Fruit fly (Drosophila melanogaster) whole organism, embryonic: ENCODE measurements around the gene Ctr1A.

Source experiments
- ATbp ChIP-seq: fragments of 200-800 bp; sonication (Bioruptor generic); optimal IDR thresholded peaks from 2 replicates; lab custom pipeline; 2017; ENCODE audit warnings: missing biosample characterization, mild to moderate bottlenecking, missing genetic modification characterization, missing genetic modification reagents
- Ada2b ChIP-seq: fragments of 200-800 bp; sonication (Bioruptor generic); IDR thresholded peaks from 2 replicates; pipeline ENCODE4 v1.3.6; 2022; ENCODE audit warnings: missing biosample characterization, missing genetic modification characterization
- C15 ChIP-seq: fragments of 200-800 bp; sonication (Bioruptor generic); IDR thresholded peaks from 3 replicates; pipeline ENCODE4 v1.3.6; 2022; ENCODE audit warnings: missing biosample characterization, missing genetic modification characterization
- CG10147 ChIP-seq: fragments of 200-800 bp; sonication (Bioruptor generic); optimal IDR thresholded peaks from 2 replicates; lab custom pipeline; 2019; ENCODE audit warnings: missing biosample characterization, mild to moderate bottlenecking, missing genetic modification characterization, moderate library complexity
- CG10431 ChIP-seq: fragments of 200-800 bp; sonication (Bioruptor generic); optimal IDR thresholded peaks from 3 replicates; lab custom pipeline; 2018; ENCODE audit warnings: missing biosample characterization, mild to moderate bottlenecking, missing genetic modification characterization
- CG12659 ChIP-seq: fragments of 200-800 bp; sonication (Bioruptor generic); optimal IDR thresholded peaks from 3 replicates; lab custom pipeline; 2017; ENCODE audit warnings: mild to moderate bottlenecking, missing biosample characterization, missing genetic modification reagents, missing genetic modification characterization
- CG13287 ChIP-seq: fragments of 200-800 bp; sonication (Bioruptor generic); IDR thresholded peaks from 2 replicates; pipeline ENCODE4 v1.3.6; 2022; ENCODE audit warnings: missing biosample characterization, missing genetic modification characterization; ENCODE audit not compliant: partially characterized antibody
- CG13424 ChIP-seq: fragments of 200-800 bp; sonication (Bioruptor generic); optimal IDR thresholded peaks from 2 replicates; lab custom pipeline; 2019; ENCODE audit warnings: missing biosample characterization, mild to moderate bottlenecking, missing genetic modification characterization, moderate library complexity
- CG14050 ChIP-seq: fragments of 200-800 bp; sonication (Bioruptor generic); IDR thresholded peaks from 3 replicates; pipeline ENCODE4 v1.3.6; 2022; ENCODE audit warnings: missing biosample characterization, missing genetic modification characterization
- CG17568 ChIP-seq: fragments of 200-800 bp; sonication (Bioruptor generic); optimal IDR thresholded peaks from 2 replicates; lab custom pipeline; 2018; ENCODE audit warnings: missing biosample characterization, mild to moderate bottlenecking, missing genetic modification characterization, moderate library complexity
- CG17829 ChIP-seq: fragments of 200-800 bp; optimal IDR thresholded peaks from 2 replicates; lab custom pipeline; 2019; ENCODE audit warnings: missing biosample characterization, mild to moderate bottlenecking, missing genetic modification characterization, moderate library complexity
- CG2889 ChIP-seq: fragments of 200-800 bp; sonication (Bioruptor generic); IDR thresholded peaks from 3 replicates; pipeline ENCODE4 v1.3.6; 2022; ENCODE audit warnings: missing biosample characterization, missing genetic modification characterization
- CG4854 ChIP-seq: fragments of 200-800 bp; sonication (Bioruptor generic); optimal IDR thresholded peaks from 2 replicates; lab custom pipeline; 2016; ENCODE audit warnings: missing biosample characterization, missing genetic modification characterization, inconsistent platforms
- CG5180 ChIP-seq: fragments of 200-800 bp; sonication (Bioruptor generic); optimal IDR thresholded peaks from 3 replicates; lab custom pipeline; 2017; ENCODE audit warnings: missing biosample characterization, missing genetic modification characterization, mild to moderate bottlenecking, moderate library complexity, missing genetic modification reagents
- CG7987 ChIP-seq: fragments of 200-800 bp; sonication (Bioruptor generic); optimal IDR thresholded peaks from 2 replicates; lab custom pipeline; 2018; ENCODE audit warnings: missing biosample characterization, mild to moderate bottlenecking, missing genetic modification characterization, moderate library complexity
- CkIIα-i1 ChIP-seq: fragments of 200-800 bp; sonication (Bioruptor generic); IDR thresholded peaks from 2 replicates; pipeline ENCODE4 v1.3.6; 2022; ENCODE audit warnings: missing biosample characterization, missing genetic modification characterization
- CrebB ChIP-seq: fragments of 200-800 bp; sonication (Bioruptor generic); optimal IDR thresholded peaks from 3 replicates; lab custom pipeline; 2018; ENCODE audit warnings: missing biosample characterization, mild to moderate bottlenecking, missing genetic modification characterization
- Dbx ChIP-seq: fragments of 200-800 bp; sonication (Bioruptor generic); IDR thresholded peaks from 3 replicates; pipeline ENCODE4 v1.3.6; 2022; ENCODE audit warnings: missing biosample characterization, missing genetic modification characterization
- Deaf1 ChIP-seq: fragments of 200-800 bp; optimal IDR thresholded peaks from 3 replicates; lab custom pipeline; 2019; ENCODE audit warnings: missing biosample characterization, mild to moderate bottlenecking, missing genetic modification characterization, moderate library complexity
- Dek ChIP-seq: fragments of 200-800 bp; sonication (Bioruptor generic); optimal IDR thresholded peaks from 3 replicates; lab custom pipeline; 2019; ENCODE audit warnings: missing biosample characterization, mild to moderate bottlenecking, missing genetic modification characterization, moderate library complexity
- Elba2 ChIP-seq: fragments of 200-800 bp; sonication (Bioruptor generic); optimal IDR thresholded peaks from 3 replicates; lab custom pipeline; 2016; ENCODE audit warnings: missing biosample characterization, missing genetic modification characterization
- Lim3 ChIP-seq: fragments of 200-800 bp; sonication (Bioruptor generic); IDR thresholded peaks from 2 replicates; pipeline ENCODE4 v1.3.6; 2022; ENCODE audit warnings: missing biosample characterization, missing genetic modification characterization
- Mrtf ChIP-seq: fragments of 200-800 bp; sonication (Bioruptor generic); IDR thresholded peaks from 3 replicates; pipeline ENCODE4 v1.3.6; 2022; ENCODE audit warnings: missing biosample characterization, missing genetic modification characterization
- Myb ChIP-seq: fragments of 200-800 bp; sonication (Bioruptor generic); optimal IDR thresholded peaks from 2 replicates; lab custom pipeline; 2016; ENCODE audit warnings: missing biosample characterization, missing genetic modification characterization
- Nf-YA ChIP-seq: fragments of 200-800 bp; sonication (Bioruptor generic); IDR thresholded peaks from 2 replicates; pipeline ENCODE4 v1.3.6; 2022; ENCODE audit warnings: missing biosample characterization, missing genetic modification characterization
- Nf-YB ChIP-seq: fragments of 200-800 bp; sonication (Bioruptor generic); optimal IDR thresholded peaks from 3 replicates; lab custom pipeline; 2019; ENCODE audit warnings: missing biosample characterization, mild to moderate bottlenecking, missing genetic modification characterization, moderate library complexity
- Nf-YC ChIP-seq: fragments of 200-800 bp; optimal IDR thresholded peaks from 3 replicates; lab custom pipeline; 2019; ENCODE audit warnings: missing biosample characterization, mild to moderate bottlenecking, missing genetic modification characterization, moderate library complexity
- Spps ChIP-seq: fragments of 200-800 bp; sonication (Bioruptor generic); optimal IDR thresholded peaks from 2 replicates; lab custom pipeline; 2018; ENCODE audit warnings: missing biosample characterization, mild to moderate bottlenecking, missing genetic modification characterization
- Stat92E ChIP-seq, 3 experiments: fragments of >200 bp in 2 of 3; fragments of 200-800 bp in 1 of 3; sonication (Bioruptor generic) in 1 of 3; optimal IDR thresholded peaks; 2 replicates each; lab custom pipeline; 2017 to 2019; ENCODE audit warnings: missing biosample characterization in 3 of 3, missing genetic modification characterization in 3 of 3, mild to moderate bottlenecking in 1 of 3, moderate library complexity in 1 of 3
- crc ChIP-seq: fragments of 200-800 bp; sonication (Bioruptor generic); optimal IDR thresholded peaks from 2 replicates; lab custom pipeline; 2016; ENCODE audit warnings: missing biosample characterization, missing genetic modification characterization
- gcm ChIP-seq: fragments of 200-800 bp; sonication (Bioruptor generic); optimal IDR thresholded peaks from 2 replicates; lab custom pipeline; 2019; ENCODE audit warnings: missing biosample characterization, mild to moderate bottlenecking, missing genetic modification characterization, moderate library complexity
- gsb ChIP-seq: fragments of 200-800 bp; sonication (Bioruptor generic); IDR thresholded peaks from 2 replicates; pipeline ENCODE4 v1.3.6; 2022; ENCODE audit warnings: missing biosample characterization, missing genetic modification characterization
- hkb ChIP-seq, 2 experiments: fragments of 200-800 bp in 1 of 2; fragments of >200 bp in 1 of 2; sonication (Bioruptor generic) in 1 of 2; IDR thresholded peaks in 1 of 2; optimal IDR thresholded peaks in 1 of 2; 2 replicates each; pipeline versions ENCODE4 v1.3.6 to Lab custom; 2017 to 2022; ENCODE audit warnings: missing biosample characterization in 1 of 2, missing genetic modification characterization in 1 of 2
- jing ChIP-seq: fragments of 200-800 bp; sonication (Bioruptor generic); optimal IDR thresholded peaks from 2 replicates; lab custom pipeline; 2018; ENCODE audit warnings: missing biosample characterization, mild to moderate bottlenecking, missing genetic modification characterization
- maf-S ChIP-seq: fragments of 200-800 bp; sonication (Bioruptor generic); optimal IDR thresholded peaks from 2 replicates; lab custom pipeline; 2016; ENCODE audit warnings: missing biosample characterization, missing genetic modification characterization
- nmo ChIP-seq: fragments of 200-800 bp; sonication (Bioruptor generic); optimal IDR thresholded peaks from 2 replicates; lab custom pipeline; 2018; ENCODE audit warnings: missing biosample characterization, mild to moderate bottlenecking, missing genetic modification characterization, moderate library complexity
- oc ChIP-seq: fragments of 200-800 bp; sonication (Bioruptor generic); optimal IDR thresholded peaks from 2 replicates; lab custom pipeline; 2018; ENCODE audit warnings: missing biosample characterization, mild to moderate bottlenecking, missing genetic modification characterization, moderate library complexity
- p53 ChIP-seq: fragments of 200-800 bp; sonication (Bioruptor generic); optimal IDR thresholded peaks from 2 replicates; lab custom pipeline; 2016; ENCODE audit warnings: missing biosample characterization, missing genetic modification characterization
- pan ChIP-seq, 4 experiments: fragments of >200 bp in 3 of 4; fragments of 200-800 bp in 1 of 4; sonication (Bioruptor generic) in 1 of 4; optimal IDR thresholded peaks in 3 of 4; IDR thresholded peaks in 1 of 4; 2 replicates each; pipeline versions ENCODE4 v1.3.6 to Lab custom; 2017 to 2022; ENCODE audit warnings: missing biosample characterization in 2 of 4, missing genetic modification characterization in 2 of 4, mixed read lengths in 1 of 4
- prd ChIP-seq, 3 experiments: fragments of >200 bp in 2 of 3; fragments of 200-800 bp in 1 of 3; sonication (Bioruptor generic) in 1 of 3; optimal IDR thresholded peaks in 2 of 3; IDR thresholded peaks in 1 of 3; 2 replicates in 2 of 3; 3 replicates in 1 of 3; pipeline versions ENCODE4 v1.3.6 to Lab custom; 2017 to 2022; ENCODE audit warnings: missing biosample characterization in 1 of 3, missing genetic modification characterization in 1 of 3
- pzg ChIP-seq: fragments of 200-800 bp; sonication (Bioruptor generic); optimal IDR thresholded peaks from 3 replicates; lab custom pipeline; 2018; ENCODE audit warnings: missing biosample characterization, mild to moderate bottlenecking, missing genetic modification characterization, moderate library complexity
- scrt ChIP-seq: fragments of 200-800 bp; sonication (Bioruptor generic); optimal IDR thresholded peaks from 2 replicates; lab custom pipeline; 2018; ENCODE audit warnings: missing biosample characterization, mild to moderate bottlenecking, missing genetic modification characterization, moderate library complexity
- sima ChIP-seq: fragments of 200-800 bp; sonication (Bioruptor generic); optimal IDR thresholded peaks from 2 replicates; lab custom pipeline; 2016; ENCODE audit warnings: missing biosample characterization, missing genetic modification characterization
- sqz ChIP-seq: fragments of 200-800 bp; sonication (Bioruptor generic); optimal IDR thresholded peaks from 3 replicates; lab custom pipeline; 2018; ENCODE audit warnings: missing biosample characterization, mild to moderate bottlenecking, missing genetic modification characterization
- stc ChIP-seq: fragments of 200-800 bp; sonication (Bioruptor generic); IDR thresholded peaks from 2 replicates; pipeline ENCODE4 v1.3.6; 2022; ENCODE audit warnings: missing biosample characterization, missing genetic modification characterization
- unpg ChIP-seq: fragments of 200-800 bp; sonication (Bioruptor generic); optimal IDR thresholded peaks from 3 replicates; lab custom pipeline; 2018; ENCODE audit warnings: missing biosample characterization, mild to moderate bottlenecking, missing genetic modification characterization, moderate library complexity
- zfh2 ChIP-seq: fragments of 200-800 bp; sonication (Bioruptor generic); optimal IDR thresholded peaks from 2 replicates; lab custom pipeline; 2016; ENCODE audit warnings: missing biosample characterization, missing genetic modification characterization

Ctr1A gene

dm6 chrX:6656023-6656594 is 5.3 kb upstream of the Ctr1A start (continued):
- TF ChIP-seq prd (optimal IDR thresholded peaks at IDR 0.05; lab: Kevin White, UChicago) (no peak), prd (GFP tag; IDR thresholded peaks at IDR 0.05; lab: Robert Waterston, UW) (peak; percentile 87), Ada2b (peak; percentile 79), CG4854 (GFP tag; lab: Kevin White, UChicago) (peak; percentile 80), Lim3 (GFP tag; lab: Robert Waterston, UW) (no peak; the same call in 1 of the 2 replicates), CG13287 (no peak), crc (peak; percentile 78), CG7987 (GFP tag; lab: Kevin White, UChicago) (peak; percentile 40), hkb (optimal IDR thresholded peaks at IDR 0.05; lab: Kevin White, UChicago) (no peak), hkb (GFP tag; IDR thresholded peaks at IDR 0.05; lab: Robert Waterston, UW) (peak; percentile 88), Spps (tag; lab: Kevin White, UChicago) (no peak), CG10147 (GFP tag; lab: Kevin White, UChicago) (peak; percentile 84), gsb (GFP tag; lab: Robert Waterston, UW) (peak; percentile 45; the same call in 1 of the 2 replicates), Elba2 (GFP tag; lab: Kevin White, UChicago) (no peak), gcm (GFP tag; lab: Kevin White, UChicago) (peak; percentile 77), C15 (GFP tag; lab: Robert Waterston, UW) (peak; percentile 70; the same call in 1 of the 3 replicates), p53 (GFP tag; lab: Kevin White, UChicago) (peak; percentile 46), oc (tag; lab: Kevin White, UChicago) (peak; percentile 64), stc (peak; percentile 77), CkIIα-i1 (GFP tag; lab: Robert Waterston, UW) (no peak), pan (optimal IDR thresholded peaks at IDR 0.05; lab: Kevin White, UChicago) (no peak), pan (GFP tag; optimal IDR thresholded peaks at IDR 0.05 in 1 of 2, IDR thresholded peaks at IDR 0.05 in 1 of 2) (peak in 1 of 2 experiments; percentile 83), CG2889 (GFP tag; lab: Robert Waterston, UW) (0 out of 3 replicates have a peak, but pooled peaks have one; percentile 48), jing (GFP tag; lab: Kevin White, UChicago) (peak; percentile 66), unpg (GFP tag; lab: Kevin White, UChicago) (peak; percentile 78), CG10431 (GFP tag; lab: Kevin White, UChicago) (no peak), nmo (GFP tag; lab: Kevin White, UChicago) (peak; percentile 91), pzg (GFP tag; lab: Kevin White, UChicago) (no peak), CG14050 (GFP tag; lab: Robert Waterston, UW) (peak; percentile 42; the same call in 1 of the 3 replicates), sima (GFP tag; lab: Kevin White, UChicago) (peak; percentile 66), Deaf1 (tag; lab: Kevin White, UChicago) (peak; percentile 47), Mrtf (GFP tag; lab: Robert Waterston, UW) (peak; percentile 69; the same call in 2 of the 3 replicates), Myb (GFP tag; lab: Kevin White, UChicago) (peak; percentile 60), Dbx (GFP tag; lab: Robert Waterston, UW) (peak; percentile 75), Nf-YA (GFP tag; lab: Robert Waterston, UW) (0 out of 2 replicates have a peak, but pooled peaks have one; percentile 47), CG17568 (GFP tag; lab: Kevin White, UChicago) (peak; percentile 63), Dek (tag; lab: Kevin White, UChicago) (peak; percentile 78), CG12659 (GFP tag; lab: Kevin White, UChicago) (peak; percentile 86), CG5180 (GFP tag; lab: Kevin White, UChicago) (peak; percentile 73), Stat92E (GFP tag; optimal IDR thresholded peaks at IDR 0.05; lab: Kevin White, UChicago) (peak in 1 of 3 experiments; percentile 48), CG17829 (peak; percentile 85), ATbp (GFP tag; lab: Kevin White, UChicago) (peak; percentile 81), CrebB (tag; lab: Kevin White, UChicago) (peak; percentile 45), Nf-YB (GFP tag; lab: Kevin White, UChicago) (peak; percentile 71), scrt (GFP tag; lab: Kevin White, UChicago) (peak; percentile 78), CG13424 (peak; percentile 85), maf-S (GFP tag; lab: Kevin White, UChicago) (peak; percentile 75), zfh2 (GFP tag; lab: Kevin White, UChicago) (peak; percentile 77), sqz (GFP tag; lab: Kevin White, UChicago) (peak; percentile 56), Nf-YC (peak; percentile 72)
